Fruit fly (Drosophila melanogaster) whole organism, embryonic: ENCODE results near the gene CG42728.

Experiments used
- Atf6 ChIP-seq: fragments of 200-800 bp; sonication (Bioruptor generic); IDR thresholded peaks from 2 replicates; pipeline ENCODE4 v1.3.6; 2022; ENCODE audit warnings: missing biosample characterization, missing genetic modification characterization
- Bdp1 ChIP-seq: fragments of 200-800 bp; sonication (Bioruptor generic); optimal IDR thresholded peaks from 3 replicates; lab custom pipeline; 2016; ENCODE audit warnings: missing biosample characterization, missing genetic modification characterization
- Bteb2 ChIP-seq: fragments of 200-800 bp; sonication (Bioruptor generic); optimal IDR thresholded peaks from 2 replicates; lab custom pipeline; 2016; ENCODE audit warnings: missing biosample characterization, missing genetic modification characterization
- CG10462 ChIP-seq: fragments of 200-800 bp; sonication (Bioruptor generic); optimal IDR thresholded peaks from 2 replicates; lab custom pipeline; 2016; ENCODE audit warnings: missing biosample characterization, missing genetic modification characterization
- CG12155 ChIP-seq: fragments of 200-800 bp; sonication (Bioruptor generic); optimal IDR thresholded peaks from 3 replicates; lab custom pipeline; 2016; ENCODE audit warnings: missing biosample characterization, missing genetic modification characterization
- CG12942 ChIP-seq: fragments of 200-800 bp; sonication (Bioruptor generic); optimal IDR thresholded peaks from 3 replicates; lab custom pipeline; 2016; ENCODE audit warnings: missing biosample characterization, missing genetic modification characterization
- CG13123 ChIP-seq: fragments of 200-800 bp; sonication (Bioruptor generic); optimal IDR thresholded peaks from 2 replicates; lab custom pipeline; 2016; ENCODE audit warnings: missing biosample characterization, missing genetic modification characterization
- CG14860 ChIP-seq: fragments of 200-800 bp; sonication (Bioruptor generic); IDR thresholded peaks from 3 replicates; pipeline ENCODE4 v1.3.6; 2022; ENCODE audit warnings: missing biosample characterization, missing genetic modification characterization; ENCODE audit not compliant: partially characterized antibody
- CG15479 ChIP-seq: fragments of 200-800 bp; sonication (Bioruptor generic); optimal IDR thresholded peaks from 3 replicates; lab custom pipeline; 2019; ENCODE audit warnings: missing biosample characterization, mild to moderate bottlenecking, missing genetic modification characterization, moderate library complexity
- CG2678 ChIP-seq: fragments of 200-800 bp; sonication (Bioruptor generic); optimal IDR thresholded peaks from 3 replicates; lab custom pipeline; 2019; ENCODE audit warnings: missing biosample characterization, mild to moderate bottlenecking, missing genetic modification characterization, moderate library complexity
- CG30431 ChIP-seq: fragments of 200-800 bp; sonication (Bioruptor generic); optimal IDR thresholded peaks from 2 replicates; lab custom pipeline; 2017; ENCODE audit warnings: missing biosample characterization, missing genetic modification characterization
- CG32532 ChIP-seq: fragments of 200-800 bp; sonication (Bioruptor generic); IDR thresholded peaks from 2 replicates; pipeline ENCODE4 v1.3.6; 2022; ENCODE audit warnings: missing biosample characterization, missing genetic modification characterization
- CG3407 ChIP-seq: fragments of 200-800 bp; sonication (Bioruptor generic); optimal IDR thresholded peaks from 2 replicates; lab custom pipeline; 2018; ENCODE audit warnings: missing biosample characterization, mild to moderate bottlenecking, missing genetic modification characterization
- CG34376 ChIP-seq: fragments of 200-800 bp; sonication (Bioruptor generic); optimal IDR thresholded peaks from 2 replicates; lab custom pipeline; 2018; ENCODE audit warnings: missing biosample characterization, mild to moderate bottlenecking, missing genetic modification characterization
- CG4730 ChIP-seq: fragments of 200-800 bp; sonication (Bioruptor generic); IDR thresholded peaks from 2 replicates; pipeline ENCODE4 v1.3.6; 2022; ENCODE audit warnings: missing biosample characterization, missing genetic modification characterization
- CG6654 ChIP-seq: fragments of 200-800 bp; sonication (Bioruptor generic); optimal IDR thresholded peaks from 2 replicates; lab custom pipeline; 2017; ENCODE audit warnings: missing biosample characterization, mild to moderate bottlenecking, missing genetic modification characterization
- CG7786 ChIP-seq: fragments of 200-800 bp; sonication (Bioruptor generic); optimal IDR thresholded peaks from 2 replicates; lab custom pipeline; 2016; ENCODE audit warnings: missing biosample characterization, missing genetic modification characterization
- CG9876 ChIP-seq: fragments of 200-800 bp; sonication (Bioruptor generic); optimal IDR thresholded peaks from 2 replicates; lab custom pipeline; 2016; ENCODE audit warnings: missing biosample characterization, missing genetic modification characterization
- CG9932 ChIP-seq: fragments of 200-800 bp; sonication (Bioruptor generic); IDR thresholded peaks from 2 replicates; pipeline ENCODE4 v1.3.6; 2022; ENCODE audit warnings: missing biosample characterization, missing genetic modification characterization
- Chrac-16 ChIP-seq: fragments of 200-800 bp; sonication (Bioruptor generic); optimal IDR thresholded peaks from 3 replicates; lab custom pipeline; 2016; ENCODE audit warnings: missing biosample characterization, missing genetic modification characterization
- CrebB ChIP-seq: fragments of 200-800 bp; sonication (Bioruptor generic); optimal IDR thresholded peaks from 3 replicates; lab custom pipeline; 2018; ENCODE audit warnings: missing biosample characterization, mild to moderate bottlenecking, missing genetic modification characterization
- E2f2 ChIP-seq: fragments of 200-800 bp; sonication (Bioruptor generic); IDR thresholded peaks from 2 replicates; pipeline ENCODE4 v1.3.6; 2022; ENCODE audit warnings: missing biosample characterization, missing genetic modification characterization
- Fer1 ChIP-seq: fragments of 200-800 bp; sonication (Bioruptor generic); optimal IDR thresholded peaks from 2 replicates; lab custom pipeline; 2017; ENCODE audit warnings: missing biosample characterization, mild to moderate bottlenecking, missing genetic modification characterization
- GATAe ChIP-seq: fragments of 200-800 bp; sonication (Bioruptor generic); conservative IDR thresholded peaks from 2 replicates; pipeline ENCODE4 v1.3.6; 2022; ENCODE audit warnings: missing biosample characterization, missing genetic modification characterization
- HLH3B ChIP-seq: fragments of 200-800 bp; sonication (Bioruptor generic); IDR thresholded peaks from 2 replicates; pipeline ENCODE4 v1.3.6; 2022; ENCODE audit warnings: missing biosample characterization, missing genetic modification characterization
- Hr51 ChIP-seq, 2 experiments: fragments of 200-800 bp; sonication (Bioruptor generic); optimal IDR thresholded peaks; 2 replicates in 1 of 2; 3 replicates in 1 of 2; lab custom pipeline; 2016 to 2018; ENCODE audit warnings: missing biosample characterization in 2 of 2, missing genetic modification characterization in 2 of 2, mild to moderate bottlenecking in 1 of 2, moderate library complexity in 1 of 2
- Max ChIP-seq: fragments of 200-800 bp; sonication (Bioruptor generic); optimal IDR thresholded peaks from 2 replicates; lab custom pipeline; 2016; ENCODE audit warnings: missing biosample characterization, mild to moderate bottlenecking, missing genetic modification characterization
- Opbp ChIP-seq: fragments of 200-800 bp; sonication (Bioruptor generic); IDR thresholded peaks from 3 replicates; pipeline ENCODE4 v1.3.6; 2022; ENCODE audit warnings: missing biosample characterization, missing genetic modification characterization; ENCODE audit not compliant: partially characterized antibody
- Optix ChIP-seq: fragments of 200-800 bp; sonication (Bioruptor generic); IDR thresholded peaks from 3 replicates; pipeline ENCODE4 v1.3.6; 2022; ENCODE audit warnings: missing biosample characterization, missing genetic modification characterization
- PHDP ChIP-seq: fragments of 200-800 bp; sonication (Bioruptor generic); optimal IDR thresholded peaks from 3 replicates; lab custom pipeline; 2018; ENCODE audit warnings: missing biosample characterization, mild to moderate bottlenecking, missing genetic modification characterization, moderate library complexity
- Rfx ChIP-seq: fragments of 200-800 bp; sonication (Bioruptor generic); IDR thresholded peaks from 2 replicates; pipeline ENCODE4 v1.3.6; 2022; ENCODE audit warnings: missing biosample characterization, missing genetic modification characterization
- Rx ChIP-seq: fragments of 200-800 bp; sonication (Bioruptor generic); IDR thresholded peaks from 2 replicates; pipeline ENCODE4 v1.3.6; 2022; ENCODE audit warnings: missing biosample characterization, missing genetic modification characterization
- TFAM ChIP-seq: fragments of 200-800 bp; sonication (Bioruptor generic); optimal IDR thresholded peaks from 2 replicates; lab custom pipeline; 2017; ENCODE audit warnings: missing biosample characterization, missing genetic modification characterization, inconsistent platforms
- Xrp1 ChIP-seq: fragments of 200-800 bp; sonication (Bioruptor generic); IDR thresholded peaks from 2 replicates; pipeline ENCODE4 v1.3.6; 2022; ENCODE audit warnings: missing biosample characterization, missing genetic modification characterization
- ap ChIP-seq: fragments of 200-800 bp; sonication (Bioruptor generic); IDR thresholded peaks from 2 replicates; pipeline ENCODE4 v1.3.6; 2022; ENCODE audit warnings: missing biosample characterization, missing genetic modification characterization
- bcd ChIP-seq: fragments of 200-800 bp; sonication (Bioruptor generic); optimal IDR thresholded peaks from 2 replicates; lab custom pipeline; 2017; ENCODE audit warnings: missing biosample characterization, mild to moderate bottlenecking, missing genetic modification characterization
- corto ChIP-seq: fragments of 200-800 bp; sonication (Bioruptor generic); optimal IDR thresholded peaks from 2 replicates; lab custom pipeline; 2016; ENCODE audit warnings: missing biosample characterization, mild to moderate bottlenecking, missing genetic modification characterization, moderate library complexity
- crol ChIP-seq: fragments of 200-800 bp; sonication (Bioruptor generic); IDR thresholded peaks from 2 replicates; pipeline ENCODE4 v1.3.6; 2022; ENCODE audit warnings: missing biosample characterization, missing genetic modification characterization
- dati ChIP-seq: fragments of 200-800 bp; sonication (Bioruptor generic); IDR thresholded peaks from 2 replicates; pipeline ENCODE4 v1.3.6; 2022; ENCODE audit warnings: missing biosample characterization, missing genetic modification characterization
- ewg ChIP-seq: fragments of 200-800 bp; sonication (Bioruptor generic); optimal IDR thresholded peaks from 3 replicates; lab custom pipeline; 2017; ENCODE audit warnings: mild to moderate bottlenecking, missing biosample characterization, missing genetic modification reagents, missing genetic modification characterization
- kay ChIP-seq: fragments of 200-800 bp; sonication (Bioruptor generic); optimal IDR thresholded peaks from 2 replicates; lab custom pipeline; 2016; ENCODE audit warnings: missing biosample characterization, missing genetic modification characterization
- ken ChIP-seq: fragments of 200-800 bp; sonication (Bioruptor generic); IDR thresholded peaks from 3 replicates; pipeline ENCODE4 v1.3.6; 2022; ENCODE audit warnings: missing biosample characterization, missing genetic modification characterization
- peb ChIP-seq: fragments of 200-800 bp; sonication (Bioruptor generic); IDR thresholded peaks from 2 replicates; pipeline ENCODE4 v1.3.6; 2022; ENCODE audit warnings: missing biosample characterization, missing genetic modification characterization
- row ChIP-seq: fragments of 200-800 bp; sonication (Bioruptor generic); IDR thresholded peaks from 3 replicates; pipeline ENCODE4 v1.3.6; 2022; ENCODE audit warnings: missing biosample characterization, missing genetic modification characterization
- seq ChIP-seq: fragments of 200-800 bp; sonication (Bioruptor generic); IDR thresholded peaks from 2 replicates; pipeline ENCODE4 v1.3.6; 2022; ENCODE audit warnings: missing biosample characterization, missing genetic modification characterization
- ssp ChIP-seq: fragments of 200-800 bp; sonication (Bioruptor generic); IDR thresholded peaks from 2 replicates; pipeline ENCODE4 v1.3.6; 2022; ENCODE audit warnings: missing biosample characterization, missing genetic modification characterization
- tgo ChIP-seq: fragments of 200-800 bp; sonication (Bioruptor generic); IDR thresholded peaks from 3 replicates; pipeline ENCODE4 v1.3.6; 2022; ENCODE audit warnings: missing biosample characterization, missing genetic modification characterization
- tio ChIP-seq: fragments of 200-800 bp; sonication (Bioruptor generic); optimal IDR thresholded peaks from 2 replicates; lab custom pipeline; 2017; ENCODE audit warnings: missing biosample characterization, missing genetic modification characterization, inconsistent platforms
- tll ChIP-seq, 2 experiments: fragments of 200-800 bp in 1 of 2; fragments of >200 bp in 1 of 2; sonication (Bioruptor generic) in 1 of 2; optimal IDR thresholded peaks; 2 replicates each; lab custom pipeline; 2017 to 2019; ENCODE audit warnings: missing biosample characterization in 2 of 2, missing genetic modification characterization in 2 of 2, mild to moderate bottlenecking in 1 of 2, moderate library complexity in 1 of 2

Gene CG42728

dm6 chr3L:15563058-15563850 is 35.3 kb upstream of the CG42728 start, which contains the start of the genes CG7739 and SCCRO (continued):
- TF ChIP-seq CG2678 (tag; lab: Kevin White, UChicago) = peak; percentile 74
- no peak for TF ChIP-seq bcd
- no peak for TF ChIP-seq dati (GFP tag; lab: Robert Waterston, UW)
- peak; percentile 77 for TF ChIP-seq HLH3B (GFP tag; lab: Robert Waterston, UW)
- peak; percentile 43 to 67 for TF ChIP-seq Hr51 (GFP tag; optimal IDR thresholded peaks at IDR 0.05; lab: Kevin White, UChicago)
- TF ChIP-seq TFAM = no peak
- TF ChIP-seq Optix (GFP tag; lab: Robert Waterston, UW) = peak; percentile 67; the same call in 2 of the 3 replicates
- TF ChIP-seq PHDP (tag; lab: Kevin White, UChicago) = peak; percentile 64
- no peak for TF ChIP-seq CG9876
- no peak for TF ChIP-seq crol (GFP tag; lab: Robert Waterston, UW)
- TF ChIP-seq Bdp1 (GFP tag; lab: Kevin White, UChicago) = peak; percentile 35
- 0 out of 3 replicates have a peak, but pooled peaks have one; percentile 61 for TF ChIP-seq Opbp (GFP tag; lab: Robert Waterston, UW)
- TF ChIP-seq E2f2 (GFP tag; lab: Robert Waterston, UW) = peak; percentile 52
- no peak for TF ChIP-seq Bteb2 (GFP tag; lab: Kevin White, UChicago)
- TF ChIP-seq CG15479 (GFP tag; lab: Kevin White, UChicago) = no peak
- TF ChIP-seq CrebB = no peak
- TF ChIP-seq Rx (GFP tag; lab: Robert Waterston, UW) = peak; percentile 52; the same call in 1 of the 2 replicates
- TF ChIP-seq tio (GFP tag; lab: Kevin White, UChicago) = no peak
- TF ChIP-seq CG13123 (GFP tag; lab: Kevin White, UChicago) = no peak
- peak; percentile 81 for TF ChIP-seq Xrp1 (GFP tag; lab: Robert Waterston, UW)
- TF ChIP-seq peb = no peak
- peak; percentile 56; the same call in 1 of the 2 replicates for TF ChIP-seq CG4730 (GFP tag; lab: Robert Waterston, UW)
- TF ChIP-seq CG10462 (GFP tag; lab: Kevin White, UChicago) = no peak
- peak; percentile 87 for TF ChIP-seq CG32532 (GFP tag; lab: Robert Waterston, UW)
- 0 out of 3 replicates have a peak, but pooled peaks have one; percentile 34 for TF ChIP-seq CG14860
- peak; percentile 36 for TF ChIP-seq corto (GFP tag; lab: Kevin White, UChicago)
- 0 out of 3 replicates have a peak, but pooled peaks have one; percentile 52 for TF ChIP-seq ken (GFP tag; lab: Robert Waterston, UW)
- peak in 1 of 2 experiments; percentile 23 for TF ChIP-seq tll (GFP tag; optimal IDR thresholded peaks at IDR 0.05; lab: Kevin White, UChicago)
- TF ChIP-seq seq (GFP tag; lab: Robert Waterston, UW) = no peak
- TF ChIP-seq tgo (GFP tag; lab: Robert Waterston, UW) = peak; percentile 69
- TF ChIP-seq Atf6 (GFP tag; lab: Robert Waterston, UW) = peak; percentile 60; the same call in 1 of the 2 replicates
- TF ChIP-seq row (GFP tag; lab: Robert Waterston, UW) = peak; percentile 66
- peak; percentile 77 for TF ChIP-seq Rfx
- peak; percentile 81 for TF ChIP-seq CG9932 (GFP tag; lab: Robert Waterston, UW)
- peak; percentile 18 for TF ChIP-seq Max (GFP tag; lab: Kevin White, UChicago)
- peak; percentile 3 for TF ChIP-seq CG34376 (GFP tag; lab: Kevin White, UChicago)
- TF ChIP-seq Fer1 (GFP tag; lab: Kevin White, UChicago) = no peak
- TF ChIP-seq CG7786 (GFP tag; lab: Kevin White, UChicago) = peak; percentile 47
- no peak; the same call in 1 of the 2 replicates for TF ChIP-seq ap (GFP tag; lab: Robert Waterston, UW)
- TF ChIP-seq kay (GFP tag; lab: Kevin White, UChicago) = peak; percentile 61
- TF ChIP-seq CG12155 (GFP tag; lab: Kevin White, UChicago) = peak; percentile 46
- TF ChIP-seq CG12942 = peak; percentile 63
- no peak for TF ChIP-seq ewg
- TF ChIP-seq ssp (GFP tag; lab: Robert Waterston, UW) = peak; percentile 83
- TF ChIP-seq CG6654 (GFP tag; lab: Kevin White, UChicago) = no peak
- TF ChIP-seq CG30431 (GFP tag; lab: Kevin White, UChicago) = no peak
- peak; percentile 53 for TF ChIP-seq Chrac-16 (GFP tag; lab: Kevin White, UChicago)
- no peak for TF ChIP-seq CG3407 (GFP tag; lab: Kevin White, UChicago)
- 0 out of 2 replicates have a peak, but pooled peaks have one; percentile 10 for TF ChIP-seq GATAe
